Worm (Caenorhabditis elegans) whole organism, L4 larva: ENCODE measurements around the gene Y41C4A.6.
A peak's percentile ranks its signal among the peaks of the same experiment; 100 is the strongest.

ENCODE experiments used
- F10B5.3 ChIP-seq: sonication (generic microtip); optimal IDR thresholded peaks from 2 replicates; lab custom pipeline; 2016; ENCODE audit warnings: mild to moderate bottlenecking, missing genetic modification characterization, missing compliant biosample characterization
- F37D6.2 ChIP-seq: sonication (generic microtip); optimal IDR thresholded peaks from 2 replicates; lab custom pipeline; 2016; ENCODE audit warnings: mild to moderate bottlenecking, missing genetic modification characterization, missing compliant biosample characterization
- T26A8.4 ChIP-seq: fragments of 200-800 bp; sonication (Bioruptor generic); IDR thresholded peaks from 2 replicates; pipeline ENCODE4 v1.3.6; 2022; ENCODE audit warnings: missing genetic modification characterization, missing compliant biosample characterization
- Y105C5A.15 ChIP-seq: fragments of 200-800 bp; sonication (Bioruptor generic); IDR thresholded peaks from 2 replicates; pipeline ENCODE4 v1.3.6; 2022; ENCODE audit warnings: missing genetic modification characterization, missing compliant biosample characterization
- Y75B8A.6 ChIP-seq: fragments of 200-800 bp; sonication (Bioruptor generic); IDR thresholded peaks from 2 replicates; pipeline ENCODE4 v1.3.6; 2022; ENCODE audit warnings: missing genetic modification reagents, missing genetic modification characterization, missing compliant biosample characterization
- ZK337.2 ChIP-seq: fragments of 200-800 bp; sonication (Bioruptor generic); IDR thresholded peaks from 2 replicates; pipeline ENCODE4 v1.3.6; 2022; ENCODE audit warnings: missing genetic modification reagents, missing genetic modification characterization, missing compliant biosample characterization
- aly-2 ChIP-seq: sonication (generic microtip); optimal IDR thresholded peaks from 2 replicates; lab custom pipeline; 2018; ENCODE audit warnings: missing biosample characterization, missing genetic modification characterization
- ama-1 ChIP-seq: fragments of 150-350 bp; optimal IDR thresholded peaks from 2 replicates; lab custom pipeline; 2014; ENCODE audit warnings: inconsistent platforms, mixed read lengths
- ceh-20 ChIP-seq: fragments of 200-800 bp; sonication (Bioruptor generic); IDR thresholded peaks from 2 replicates; pipeline ENCODE4 v1.3.6; 2022; ENCODE audit warnings: missing genetic modification reagents, missing genetic modification characterization, missing compliant biosample characterization
- ceh-28 ChIP-seq: fragments of 150-350 bp; optimal IDR thresholded peaks from 2 replicates; lab custom pipeline; 2014; ENCODE audit warnings: missing biosample characterization, missing genetic modification reagents, missing genetic modification characterization
- ceh-32 ChIP-seq: sonication (generic microtip); optimal IDR thresholded peaks from 2 replicates; lab custom pipeline; 2016; ENCODE audit warnings: mild to moderate bottlenecking, missing genetic modification characterization, missing compliant biosample characterization; ENCODE audit not compliant: poor library complexity
- ceh-82 ChIP-seq: sonication (generic microtip); optimal IDR thresholded peaks from 2 replicates; lab custom pipeline; 2017; ENCODE audit warnings: missing biosample characterization, missing genetic modification characterization
- cey-2 ChIP-seq: sonication (generic microtip); optimal IDR thresholded peaks from 3 replicates; lab custom pipeline; 2017; ENCODE audit warnings: missing genetic modification characterization, mild to moderate bottlenecking, missing compliant biosample characterization, antibody characterized with exemption, borderline replicate concordance; ENCODE audit not compliant: insufficient read depth
- daf-8 ChIP-seq: fragments of 200-800 bp; sonication (Bioruptor generic); IDR thresholded peaks from 2 replicates; pipeline ENCODE4 v1.3.6; 2022; ENCODE audit warnings: missing genetic modification characterization, missing compliant biosample characterization
- dmd-8 ChIP-seq: fragments of 200-800 bp; sonication (Bioruptor generic); IDR thresholded peaks from 2 replicates; pipeline ENCODE4 v1.3.6; 2022; ENCODE audit warnings: missing genetic modification characterization, missing compliant biosample characterization
- dmd-9 ChIP-seq: fragments of 200-800 bp; sonication (Bioruptor generic); IDR thresholded peaks from 2 replicates; pipeline ENCODE4 v1.3.6; 2022; ENCODE audit warnings: missing genetic modification reagents, missing genetic modification characterization, missing compliant biosample characterization
- duxl-1 ChIP-seq: sonication (generic microtip); optimal IDR thresholded peaks from 2 replicates; lab custom pipeline; 2016; ENCODE audit warnings: mild to moderate bottlenecking, missing genetic modification characterization, moderate library complexity, missing compliant biosample characterization; ENCODE audit not compliant: poor library complexity
- dve-1 ChIP-seq: sonication (generic microtip); optimal IDR thresholded peaks from 2 replicates; lab custom pipeline; 2017; ENCODE audit warnings: antibody characterized with exemption, mild to moderate bottlenecking, missing genetic modification characterization, missing compliant biosample characterization; ENCODE audit not compliant: insufficient read depth
- egl-27 ChIP-seq: sonication (generic microtip); optimal IDR thresholded peaks from 3 replicates; lab custom pipeline; 2017; ENCODE audit warnings: missing biosample characterization, missing genetic modification reagents, missing genetic modification characterization
- egl-43 ChIP-seq: fragments of 200-800 bp; sonication (Bioruptor generic); IDR thresholded peaks from 2 replicates; pipeline ENCODE4 v1.3.6; 2022; ENCODE audit warnings: missing genetic modification reagents, missing genetic modification characterization, missing compliant biosample characterization
- fkh-10 ChIP-seq: fragments of 150-350 bp; optimal IDR thresholded peaks from 2 replicates; lab custom pipeline; 2014; ENCODE audit warnings: missing biosample characterization, missing genetic modification reagents, missing genetic modification characterization
- gei-8 ChIP-seq: fragments of 200-800 bp; sonication (Bioruptor generic); optimal IDR thresholded peaks from 2 replicates; lab custom pipeline; 2018; ENCODE audit warnings: mild to moderate bottlenecking, missing genetic modification characterization, missing compliant biosample characterization
- hif-1 ChIP-seq, 2 experiments: sonication (generic microtip); optimal IDR thresholded peaks; 2 replicates each; lab custom pipeline; 2016 to 2017; ENCODE audit warnings: missing compliant biosample characterization in 2 of 2, missing genetic modification characterization in 2 of 2, missing genetic modification reagents in 2 of 2, missing genotype in 2 of 2, mild to moderate bottlenecking in 1 of 2
- hlh-11 ChIP-seq: fragments of 200-800 bp; sonication (Bioruptor generic); optimal IDR thresholded peaks from 2 replicates; lab custom pipeline; 2018; ENCODE audit warnings: mild to moderate bottlenecking, missing genetic modification characterization, missing compliant biosample characterization
- hlh-30 ChIP-seq: sonication (generic microtip); optimal IDR thresholded peaks from 2 replicates; lab custom pipeline; 2017; ENCODE audit warnings: antibody characterized with exemption, mild to moderate bottlenecking, missing genetic modification characterization, missing compliant biosample characterization; ENCODE audit not compliant: insufficient read depth
- hmg-1.1 ChIP-seq: fragments of 200-800 bp; sonication (Bioruptor generic); IDR thresholded peaks from 2 replicates; pipeline ENCODE4 v1.3.6; 2022; ENCODE audit warnings: missing genetic modification reagents, missing genetic modification characterization, missing compliant biosample characterization
- lim-7 ChIP-seq: fragments of 200-800 bp; sonication (Bioruptor generic); IDR thresholded peaks from 2 replicates; pipeline ENCODE4 v1.3.6; 2022; ENCODE audit warnings: missing genetic modification characterization, missing compliant biosample characterization
- lin-29 ChIP-seq: fragments of 200-800 bp; sonication (Bioruptor generic); IDR thresholded peaks from 2 replicates; pipeline ENCODE4 v1.3.6; 2022; ENCODE audit warnings: missing genetic modification reagents, missing genetic modification characterization, missing compliant biosample characterization
- lin-38 ChIP-seq: fragments of 200-800 bp; sonication (Bioruptor generic); IDR thresholded peaks from 2 replicates; pipeline ENCODE4 v1.3.6; 2022; ENCODE audit warnings: missing genetic modification reagents, missing genetic modification characterization, missing compliant biosample characterization
- madf-5 ChIP-seq, 2 experiments: fragments of 200-800 bp; sonication (Bioruptor generic); IDR thresholded peaks; 2 replicates each; pipeline ENCODE4 v1.3.6; 2022; ENCODE audit warnings: missing compliant biosample characterization in 2 of 2, missing genetic modification characterization in 2 of 2
- madf-9 ChIP-seq: fragments of 200-800 bp; sonication (Bioruptor generic); conservative IDR thresholded peaks from 2 replicates; pipeline ENCODE4 v1.3.6; 2022; ENCODE audit warnings: missing genetic modification reagents, missing genetic modification characterization, missing compliant biosample characterization
- mdl-1 ChIP-seq, 2 experiments: fragments of 150-350 bp in 1 of 2; sonication (generic microtip) in 1 of 2; optimal IDR thresholded peaks; 2 replicates each; lab custom pipeline; 2014 to 2017; ENCODE audit warnings: missing biosample characterization in 2 of 2, missing genetic modification characterization in 2 of 2
- mdt-29 ChIP-seq: fragments of 200-800 bp; sonication (Bioruptor generic); IDR thresholded peaks from 2 replicates; pipeline ENCODE4 v1.3.6; 2022; ENCODE audit warnings: missing genetic modification reagents, missing genetic modification characterization, missing compliant biosample characterization
- mep-1 ChIP-seq: fragments of 150-350 bp; sonication (generic microtip); optimal IDR thresholded peaks from 3 replicates; lab custom pipeline; 2014; ENCODE audit warnings: missing biosample characterization, missing genetic modification characterization
- mes-2 ChIP-seq: sonication (generic microtip); optimal IDR thresholded peaks from 2 replicates; lab custom pipeline; 2016; ENCODE audit warnings: missing genotype, mild to moderate bottlenecking, missing genetic modification characterization, missing compliant biosample characterization; ENCODE audit not compliant: poor library complexity, severe bottlenecking
- nhr-237 ChIP-seq: sonication (generic microtip); optimal IDR thresholded peaks from 2 replicates; lab custom pipeline; 2017; ENCODE audit warnings: missing biosample characterization, missing genetic modification characterization
- nhr-41 ChIP-seq: fragments of 200-800 bp; sonication (Bioruptor generic); IDR thresholded peaks from 2 replicates; pipeline ENCODE4 v1.3.6; 2022; ENCODE audit warnings: missing genetic modification reagents, missing genetic modification characterization, missing compliant biosample characterization
- nhr-48 ChIP-seq: sonication (generic microtip); optimal IDR thresholded peaks from 2 replicates; lab custom pipeline; 2016; ENCODE audit warnings: mild to moderate bottlenecking, missing genetic modification characterization, missing compliant biosample characterization
- nhr-6 ChIP-seq: fragments of 150-350 bp; optimal IDR thresholded peaks from 2 replicates; lab custom pipeline; 2014; ENCODE audit warnings: missing biosample characterization, missing genetic modification characterization
- php-3 ChIP-seq: fragments of 200-800 bp; sonication (Bioruptor generic); IDR thresholded peaks from 2 replicates; pipeline ENCODE4 v1.3.6; 2022; ENCODE audit warnings: missing genetic modification reagents, missing genetic modification characterization, missing compliant biosample characterization
- pqm-1 ChIP-seq: sonication (generic microtip); optimal IDR thresholded peaks from 2 replicates; lab custom pipeline; 2017; ENCODE audit warnings: missing biosample characterization, missing genetic modification characterization
- skn-1 ChIP-seq: fragments of 150-350 bp; optimal IDR thresholded peaks from 2 replicates; lab custom pipeline; 2014; ENCODE audit warnings: missing biosample characterization, missing genetic modification characterization
- snpc-1.2 ChIP-seq: fragments of 200-800 bp; sonication (Bioruptor generic); IDR thresholded peaks from 2 replicates; pipeline ENCODE4 v1.3.6; 2022; ENCODE audit warnings: missing genetic modification reagents, missing genetic modification characterization, missing compliant biosample characterization
- spr-1 ChIP-seq: sonication (generic microtip); optimal IDR thresholded peaks from 2 replicates; lab custom pipeline; 2016; ENCODE audit warnings: mild to moderate bottlenecking, missing genetic modification characterization, missing compliant biosample characterization
- unc-130 ChIP-seq: sonication (generic microtip); optimal IDR thresholded peaks from 2 replicates; lab custom pipeline; 2016; ENCODE audit warnings: missing genetic modification reagents, missing genetic modification characterization, missing compliant biosample characterization
- unc-39 ChIP-seq: sonication (generic microtip); optimal IDR thresholded peaks from 2 replicates; lab custom pipeline; 2017; ENCODE audit warnings: missing biosample characterization, missing genetic modification characterization
- unc-62 ChIP-seq, 3 experiments: fragments of 150-350 bp in 1 of 3; sonication (generic microtip); optimal IDR thresholded peaks in 2 of 3; peaks in 1 of 3; 1 replicate in 1 of 3; 2 replicates in 2 of 3; lab custom pipeline; 2014 to 2017; ENCODE audit warnings: missing biosample characterization in 3 of 3, missing genetic modification characterization in 3 of 3, missing genetic modification reagents in 3 of 3, missing genotype in 1 of 3
- vab-7 ChIP-seq: fragments of 200-800 bp; sonication (Bioruptor generic); IDR thresholded peaks from 2 replicates; pipeline ENCODE4 v1.3.6; 2022; ENCODE audit warnings: missing genetic modification reagents, missing genetic modification characterization, missing compliant biosample characterization
- zag-1 ChIP-seq: fragments of 150-350 bp; optimal IDR thresholded peaks from 2 replicates; lab custom pipeline; 2014; ENCODE audit warnings: missing biosample characterization, missing genetic modification characterization
- zfp-2 ChIP-seq: sonication (generic microtip); optimal IDR thresholded peaks from 2 replicates; lab custom pipeline; 2016; ENCODE audit warnings: mild to moderate bottlenecking, missing genetic modification characterization, missing compliant biosample characterization
- zfp-3 ChIP-seq: fragments of 200-800 bp; sonication (Bioruptor generic); conservative IDR thresholded peaks from 2 replicates; pipeline ENCODE4 v1.3.6; 2022; ENCODE audit warnings: missing genetic modification reagents, missing genetic modification characterization, missing compliant biosample characterization

Gene Y41C4A.6

DNA sequence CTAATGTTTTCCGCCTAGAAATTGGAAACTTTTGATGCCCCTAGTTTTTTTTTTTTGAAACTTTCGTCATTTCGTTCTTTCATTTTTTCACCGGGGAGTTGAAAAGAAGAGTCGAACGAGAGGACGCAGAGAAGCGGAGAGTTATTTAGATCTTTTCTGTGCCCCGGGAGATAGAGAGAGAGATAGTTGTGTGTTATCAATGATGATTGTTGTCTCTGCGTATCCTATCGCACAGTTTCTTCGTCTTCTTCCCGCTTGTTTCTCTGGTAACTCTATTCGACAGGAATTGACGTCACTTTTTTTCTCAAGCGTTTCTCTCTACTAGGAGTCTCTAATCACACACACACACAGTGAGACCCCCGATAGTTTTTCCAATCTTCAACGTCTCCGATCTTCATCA, 7.1 kb upstream of the Y41C4A.6 start (continued):
- TF ChIP-seq ceh-28 (tag; lab: Kevin White, UChicago) (no peak), daf-8 (GFP tag; lab: Robert Waterston, UW) (no peak), T26A8.4 (0 out of 2 replicates have a peak, but pooled peaks have one; percentile 35), spr-1 (tag; lab: Kevin White, UChicago) (no peak), pqm-1 (tag; lab: Kevin White, UChicago) (peak; percentile 86), lin-38 (no peak), madf-9 (GFP tag; lab: Robert Waterston, UW) (no peak), hmg-1.1 (GFP tag; lab: Robert Waterston, UW) (peak; percentile 48; the same call in 1 of the 2 replicates), lim-7 (no peak), madf-5 (GFP tag; IDR thresholded peaks at IDR 0.05; lab: Robert Waterston, UW) (no peak), unc-130 (GFP tag; lab: Kevin White, UChicago) (no peak), Y75B8A.6 (GFP tag; lab: Robert Waterston, UW) (no peak), hif-1 (tag; optimal IDR thresholded peaks at IDR 0.05; lab: Kevin White, UChicago) (peak in 1 of 2 experiments; percentile 59), nhr-41 (GFP tag; lab: Robert Waterston, UW) (no peak), zag-1 (tag; lab: Kevin White, UChicago) (no peak), lin-29 (GFP tag; lab: Robert Waterston, UW) (no peak), dmd-9 (GFP tag; lab: Robert Waterston, UW) (no peak), nhr-48 (peak; percentile 55), dve-1 (peak; percentile 96), aly-2 (tag; lab: Kevin White, UChicago) (no peak), fkh-10 (GFP tag; lab: Kevin White, UChicago) (no peak), cey-2 (tag; lab: Kevin White, UChicago) (no peak), ama-1 (lab: Kevin White, UChicago) (no peak), unc-39 (tag; lab: Kevin White, UChicago) (no peak), zfp-2 (tag; lab: Kevin White, UChicago) (no peak), hlh-30 (tag; lab: Kevin White, UChicago) (peak; percentile 29), F10B5.3 (tag; lab: Kevin White, UChicago) (no peak), hlh-11 (tag; lab: Kevin White, UChicago) (peak; percentile 94), egl-27 (no peak), skn-1 (tag; lab: Kevin White, UChicago) (no peak), snpc-1.2 (GFP tag; lab: Robert Waterston, UW) (no peak), Y105C5A.15 (GFP tag; lab: Robert Waterston, UW) (no peak), ZK337.2 (GFP tag; lab: Robert Waterston, UW) (no peak), gei-8 (GFP tag; lab: Kevin White, UChicago) (no peak), mdt-29 (GFP tag; lab: Robert Waterston, UW) (no peak), nhr-6 (tag; lab: Kevin White, UChicago) (peak; percentile 45), ceh-32 (no peak), unc-62 (GFP tag; optimal IDR thresholded peaks at IDR 0.05 in 1 of 2; lab: Kevin White, UChicago) (no peak), unc-62 (tag; optimal IDR thresholded peaks at IDR 0.05; lab: Kevin White, UChicago) (no peak), ceh-20 (GFP tag; lab: Robert Waterston, UW) (no peak), egl-43 (GFP tag; lab: Robert Waterston, UW) (no peak), zfp-3 (GFP tag; lab: Robert Waterston, UW) (no peak), duxl-1 (no peak), mdl-1 (tag; optimal IDR thresholded peaks at IDR 0.05; lab: Kevin White, UChicago) (peak in 1 of 2 experiments; percentile 58), ceh-82 (tag; lab: Kevin White, UChicago) (no peak), dmd-8 (no peak), mes-2 (tag; lab: Kevin White, UChicago) (peak; percentile 68), vab-7 (GFP tag; lab: Robert Waterston, UW) (no peak), mep-1 (peak; percentile 82), php-3 (GFP tag; lab: Robert Waterston, UW) (no peak), nhr-237 (tag; lab: Kevin White, UChicago) (no peak), F37D6.2 (tag; lab: Kevin White, UChicago) (no peak)
